Worm (Caenorhabditis elegans) whole organism, dauer: Measurements from ENCODE around the gene cpl-1.

ENCODE experiments used
- unc-62 ChIP-seq: sonication (generic microtip); optimal IDR thresholded peaks from 2 replicates; lab custom pipeline; 2017; ENCODE audit warnings: missing biosample characterization, missing genetic modification reagents, missing genetic modification characterization

Gene cpl-1

ce11 chrV:16570697-16571096, 24.4 kb downstream of the cpl-1 start, which contains the start of gene nhr-233:
Gene nhr-233 (minus strand): TSS chrV:16570797.
- TF ChIP-seq unc-62 (GFP tag; lab: Kevin White, UChicago) = no peak

DNA sequence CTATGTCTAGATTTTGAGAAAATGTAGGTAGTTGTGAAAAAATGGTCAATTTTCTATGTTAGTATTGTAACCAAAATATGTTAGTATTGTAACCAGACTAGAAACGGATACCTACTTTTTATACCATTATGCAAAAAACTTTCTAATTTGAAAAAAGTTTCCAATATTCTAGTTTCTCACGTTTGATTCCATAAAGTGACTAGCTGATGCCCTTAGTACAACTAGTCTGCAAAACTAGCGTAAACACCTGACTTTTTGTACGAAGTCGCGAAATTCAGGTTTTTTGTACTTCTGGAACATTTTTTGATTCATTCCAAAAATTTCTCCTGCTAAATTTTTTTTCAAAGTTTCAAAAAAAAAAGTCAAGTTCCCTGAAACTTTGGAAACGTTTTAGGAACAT, 27.1 kb downstream of the cpl-1 start:
- no peak for TF ChIP-seq unc-62 (GFP tag; lab: Kevin White, UChicago)

- no peak for TF ChIP-seq unc-62 (GFP tag; lab: Kevin White, UChicago)
These were observed 29.5 kb downstream of the cpl-1 start, which contains the start of gene sru-45 for ce11 chrV:16565639-16566038. Gene sru-45 (plus strand): TSS chrV:16565939.

- TF ChIP-seq unc-62 (GFP tag; lab: Kevin White, UChicago) = no peak
These were observed 42.2 kb downstream of the cpl-1 start, which contains the start of gene Y32B12B.4 for ce11 chrV:16552929-16553328. Gene Y32B12B.4 (plus strand): TSS chrV:16553327.

ce11 chrV:16550680-16551079, 44.5 kb downstream of the cpl-1 start, which contains the start of gene srbc-65:
Gene srbc-65 (plus strand): TSS chrV:16550980.
- no peak for TF ChIP-seq unc-62 (GFP tag; lab: Kevin White, UChicago)
